Worm (Caenorhabditis elegans): ENCODE data around the gene oac-12.

The oac-12 gene

DNA sequence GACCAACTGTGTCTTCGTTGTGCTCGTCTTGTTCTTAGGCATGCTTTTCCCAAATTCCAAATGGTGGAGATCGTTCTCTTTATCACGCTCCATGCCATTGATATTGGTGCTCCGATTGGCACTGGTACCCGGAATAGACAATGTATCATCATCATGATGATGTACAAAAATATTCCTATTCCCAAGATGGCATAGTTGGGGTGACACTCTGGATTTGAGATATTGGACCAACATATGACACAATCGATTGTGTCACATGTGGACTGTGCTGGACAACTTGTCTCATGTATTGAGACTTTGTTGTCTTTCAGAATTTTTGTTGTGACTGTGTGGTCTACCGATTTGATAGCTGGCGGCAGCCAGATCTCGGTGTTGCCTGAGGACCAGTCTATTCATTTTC is 28.1 kb downstream of the oac-12 start:
- TF ChIP-seq sma-3 (GFP tag; optimal IDR thresholded peaks at IDR 0.05) (no peak), lsy-2 (tag; optimal IDR thresholded peaks at IDR 0.05) (no peak), dmd-4 (tag; optimal IDR thresholded peaks at IDR 0.05) (no peak), mdl-1 (tag; optimal IDR thresholded peaks at IDR 0.05) (no peak)

DNA sequence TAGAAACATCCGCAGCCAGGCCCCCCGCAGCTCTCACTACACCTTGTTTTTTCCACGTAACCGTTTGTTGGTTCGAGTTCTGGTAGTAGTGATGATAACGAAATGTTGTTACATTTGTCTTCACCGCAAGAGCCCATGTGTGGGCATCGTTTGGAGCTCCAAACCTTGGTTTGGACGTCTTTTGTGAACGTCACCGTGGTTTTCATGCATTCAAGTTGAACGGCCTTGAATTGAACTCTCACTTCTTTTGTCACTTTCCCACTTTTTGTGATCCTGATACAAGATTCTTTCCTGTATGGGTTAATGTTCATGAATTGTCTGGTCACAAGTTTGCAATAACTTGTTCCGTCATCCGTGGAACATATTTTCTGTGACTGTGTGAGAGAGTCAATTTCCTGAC is 28.6 kb downstream of the oac-12 start:
- TF ChIP-seq aly-2 (tag; optimal IDR thresholded peaks at IDR 0.05): no peak
- no peak for TF ChIP-seq dmd-4 (tag; optimal IDR thresholded peaks at IDR 0.05)
- no peak for TF ChIP-seq sem-4 (tag; optimal IDR thresholded peaks at IDR 0.05)
- TF ChIP-seq crh-2 (tag; optimal IDR thresholded peaks at IDR 0.05): no peak
- no peak for TF ChIP-seq snpc-4 (tag; optimal IDR thresholded peaks at IDR 0.05)
- TF ChIP-seq unc-39 (tag; optimal IDR thresholded peaks at IDR 0.05): no peak
- no peak for TF ChIP-seq lin-11 (tag; optimal IDR thresholded peaks at IDR 0.05)
- TF ChIP-seq ztf-1 (GFP tag; conservative IDR thresholded peaks at IDR 0.05): no peak
- TF ChIP-seq lsy-2 (tag; optimal IDR thresholded peaks at IDR 0.05): no peak
- TF ChIP-seq mab-5 (tag; optimal IDR thresholded peaks at IDR 0.05): no peak
- TF ChIP-seq Y55F3AM.14 (GFP tag; optimal IDR thresholded peaks at IDR 0.05): no peak
- TF ChIP-seq ztf-11 (tag; optimal IDR thresholded peaks at IDR 0.05): no peak
- no peak for TF ChIP-seq nhr-21 (tag; optimal IDR thresholded peaks at IDR 0.05)
- TF ChIP-seq gmeb-1 (tag; optimal IDR thresholded peaks at IDR 0.05): no peak
- TF ChIP-seq zag-1 (tag; optimal IDR thresholded peaks at IDR 0.05): no peak

DNA sequence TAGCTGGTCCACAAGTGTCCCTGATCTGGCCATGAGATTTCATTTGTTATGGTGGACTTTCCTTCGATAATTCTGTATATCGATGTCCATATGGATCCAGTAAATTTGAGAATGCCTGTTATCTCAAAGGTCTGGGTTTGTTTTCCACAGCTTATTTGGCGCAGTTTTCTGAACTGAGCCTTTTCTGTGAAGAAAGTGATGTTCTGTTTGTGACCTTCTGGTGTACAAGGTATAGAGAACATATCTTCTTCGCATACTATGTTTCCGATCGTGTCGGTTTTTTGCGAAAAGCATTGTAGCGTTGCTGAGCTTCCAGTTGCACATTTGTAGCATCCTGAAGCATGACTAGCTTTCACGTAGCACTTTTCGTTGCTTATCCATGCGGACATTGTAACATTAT is 29.5 kb downstream of the oac-12 start:
- no peak for TF ChIP-seq nhr-129 (tag; optimal IDR thresholded peaks at IDR 0.05)

DNA sequence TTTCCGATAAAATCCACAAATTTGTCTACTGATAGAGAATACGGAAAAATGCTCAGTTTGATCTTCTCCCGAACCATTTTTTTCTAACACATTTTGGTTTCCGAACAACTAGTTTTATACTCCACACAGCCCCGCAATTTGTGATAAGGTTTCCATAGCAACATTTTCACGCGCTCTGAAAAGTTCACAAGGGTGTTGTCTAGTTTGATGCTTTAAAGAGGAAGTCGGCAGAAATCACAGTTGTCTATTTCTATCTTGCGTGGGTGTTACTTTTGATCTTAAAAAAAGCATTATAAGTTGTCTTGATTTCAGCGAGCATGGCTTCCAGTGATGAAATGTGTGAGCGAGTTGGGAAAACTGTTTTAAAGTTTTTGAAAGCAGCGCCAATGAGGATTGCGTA is 32.6 kb downstream of the oac-12 start, which contains the start of gene ZC132.3:
Gene ZC132.3 (minus strand): TSS at position 101 of the 400 bp plus-strand sequence.
- TF ChIP-seq lin-11 (tag; optimal IDR thresholded peaks at IDR 0.05): no peak
- TF ChIP-seq mdl-1 (tag; optimal IDR thresholded peaks at IDR 0.05): no peak

DNA sequence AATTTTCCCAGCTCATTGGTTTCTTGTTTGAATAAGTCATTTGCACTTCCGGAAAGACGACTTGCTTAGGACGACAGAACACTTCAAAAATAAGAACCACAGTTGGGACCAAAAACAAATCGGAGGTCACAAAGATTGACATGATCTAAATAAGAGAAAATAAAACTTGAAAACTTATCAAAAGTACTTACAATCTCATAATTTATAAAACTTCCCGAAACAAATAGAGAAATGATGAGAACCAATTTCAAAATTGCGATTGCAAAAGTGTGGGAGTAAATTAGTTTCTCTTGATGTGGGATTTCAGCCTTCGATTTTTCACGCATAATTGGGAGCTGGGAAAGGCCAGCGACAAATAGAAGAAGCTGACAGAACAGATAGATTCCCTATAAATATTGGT is 33.8 kb downstream of the oac-12 start, which contains the start of gene ZC132.11:
Gene ZC132.11 (minus strand): TSS at position 101 of the 400 bp plus-strand sequence.
- TF ChIP-seq unc-62 (GFP tag; optimal IDR thresholded peaks at IDR 0.05) (no peak), zag-1 (tag; optimal IDR thresholded peaks at IDR 0.05) (no peak), gmeb-1 (tag; optimal IDR thresholded peaks at IDR 0.05) (no peak), nhr-25 (tag; optimal IDR thresholded peaks at IDR 0.05) (no peak), mdl-1 (tag; optimal IDR thresholded peaks at IDR 0.05) (no peak), nhr-6 (tag; optimal IDR thresholded peaks at IDR 0.05) (no peak), dmd-4 (tag; optimal IDR thresholded peaks at IDR 0.05) (no peak), ceh-16 (tag; optimal IDR thresholded peaks at IDR 0.05) (no peak), lsy-2 (tag; optimal IDR thresholded peaks at IDR 0.05) (no peak), skn-1 (tag; optimal IDR thresholded peaks at IDR 0.05) (no peak), unc-55 (GFP tag; optimal IDR thresholded peaks at IDR 0.05) (no peak), mbf-1 (tag; optimal IDR thresholded peaks at IDR 0.05) (no peak)

DNA sequence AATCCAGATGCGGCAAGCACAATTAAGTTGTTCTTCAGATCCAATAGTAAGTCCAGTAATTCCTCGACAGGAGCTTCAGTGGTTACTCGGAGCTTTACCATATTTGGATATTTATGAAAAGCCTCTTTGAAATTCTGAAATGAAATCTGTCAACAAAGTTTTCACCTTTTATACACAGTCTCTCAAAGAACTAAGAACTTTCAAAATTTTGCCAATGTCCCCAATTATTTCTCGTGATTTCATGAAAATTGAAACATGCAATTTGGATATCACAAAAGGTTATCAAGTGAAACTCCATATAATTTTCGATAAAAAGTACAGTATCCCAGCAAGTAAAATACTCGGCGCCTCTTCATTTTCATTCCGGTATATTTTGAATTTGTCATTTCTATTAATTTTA is 36.4 kb downstream of the oac-12 start, which contains the start of gene F47D2.11:
Gene F47D2.11 (minus strand): TSS at position 101 of the 400 bp plus-strand sequence.
- no peak for TF ChIP-seq unc-39 (tag; optimal IDR thresholded peaks at IDR 0.05)
- no peak for TF ChIP-seq ztf-4 (tag; optimal IDR thresholded peaks at IDR 0.05)
- TF ChIP-seq nhr-23 (tag; optimal IDR thresholded peaks at IDR 0.05): no peak
- TF ChIP-seq egl-27 (tag; optimal IDR thresholded peaks at IDR 0.05): no peak
- no peak for TF ChIP-seq lsy-2 (tag; optimal IDR thresholded peaks at IDR 0.05)
- no peak for TF ChIP-seq C34F6.9 (tag; optimal IDR thresholded peaks at IDR 0.05)
- no peak for TF ChIP-seq aly-2 (tag; optimal IDR thresholded peaks at IDR 0.05)
- no peak for TF ChIP-seq ZK546.5 (tag; optimal IDR thresholded peaks at IDR 0.05)
- TF ChIP-seq nhr-25 (tag; optimal IDR thresholded peaks at IDR 0.05): no peak
- no peak for TF ChIP-seq alr-1 (tag; optimal IDR thresholded peaks at IDR 0.05)
- no peak for TF ChIP-seq mdl-1 (tag; optimal IDR thresholded peaks at IDR 0.05)
- no peak for TF ChIP-seq ama-1 (optimal IDR thresholded peaks at IDR 0.05)
- TF ChIP-seq lin-11 (tag; optimal IDR thresholded peaks at IDR 0.05): no peak
- TF ChIP-seq mbf-1 (tag; optimal IDR thresholded peaks at IDR 0.05): no peak
- no peak for TF ChIP-seq Y55F3AM.14 (GFP tag; optimal IDR thresholded peaks at IDR 0.05)
- no peak for TF ChIP-seq dmd-4 (tag; optimal IDR thresholded peaks at IDR 0.05)
- TF ChIP-seq nhr-129 (tag; optimal IDR thresholded peaks at IDR 0.05): no peak

Data from whole organism, L2 larva.